Fruit fly (Drosophila melanogaster): ENCODE measurements around the gene Ilp6.
A peak's percentile ranks its signal among the peaks of the same experiment; 100 is the strongest.

Ilp6 gene

dm6 chrX:2286985-2287384 is 47.5 kb downstream of the Ilp6 start:
- TF ChIP-seq CG6276 (GFP tag; optimal IDR thresholded peaks at IDR 0.05) (peak; percentile 18), CG15336 (GFP tag; IDR thresholded peaks at IDR 0.05) (peak; percentile 31; the same call in 1 of the 2 replicates), CG6163 (GFP tag; IDR thresholded peaks at IDR 0.05) (peak; percentile 48; the same call in 2 of the 3 replicates), ss (GFP tag; optimal IDR thresholded peaks at IDR 0.05) (peak in 1 of 2 experiments; percentile 8), eg (GFP tag; IDR thresholded peaks at IDR 0.05) (peak; percentile 52; the same call in 2 of the 3 replicates), CG8119 (GFP tag; IDR thresholded peaks at IDR 0.05) (0 out of 3 replicates have a peak, but pooled peaks have one; percentile 42), fkh (GFP tag; optimal IDR thresholded peaks at IDR 0.05) (no peak), CG7368 (GFP tag; optimal IDR thresholded peaks at IDR 0.05) (no peak)

DNA sequence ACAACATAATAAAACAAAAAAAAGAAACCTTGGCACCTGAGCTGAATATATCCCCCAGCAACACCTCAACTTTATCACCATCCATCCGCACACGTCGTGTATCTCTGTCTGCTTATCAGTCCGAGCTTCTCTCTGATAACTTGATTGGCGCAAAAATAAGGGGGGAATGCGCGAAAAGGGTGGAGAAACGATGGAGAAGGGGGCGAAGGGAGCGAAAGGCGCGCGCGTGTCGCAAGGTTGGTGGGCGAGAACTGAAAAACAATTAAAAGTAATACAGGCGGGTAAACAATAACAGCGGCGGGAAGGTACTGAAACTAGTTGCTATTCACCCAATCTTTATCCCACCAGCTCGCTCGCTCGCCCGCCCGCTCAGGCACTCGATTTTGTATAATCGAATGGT is 48.2 kb downstream of the Ilp6 start:
- TF ChIP-seq dac (GFP tag; optimal IDR thresholded peaks at IDR 0.05), result no peak
- TF ChIP-seq CG6276 (GFP tag; optimal IDR thresholded peaks at IDR 0.05), result no peak
- TF ChIP-seq Hr4 (GFP tag; optimal IDR thresholded peaks at IDR 0.05), result no peak
- TF ChIP-seq CG9139 (GFP tag; optimal IDR thresholded peaks at IDR 0.05), result no peak
- no peak for TF ChIP-seq Eip93F (GFP tag; optimal IDR thresholded peaks at IDR 0.05)
- TF ChIP-seq Eip78C (GFP tag), result peak; percentile 52
- TF ChIP-seq CG8119 (GFP tag; IDR thresholded peaks at IDR 0.05), result no peak
- TF ChIP-seq vri (GFP tag; optimal IDR thresholded peaks at IDR 0.05), result peak; percentile 19
- TF ChIP-seq CG32006 (GFP tag; optimal IDR thresholded peaks at IDR 0.05), result no peak
- no peak for TF ChIP-seq CG15336 (GFP tag; IDR thresholded peaks at IDR 0.05)
- no peak for TF ChIP-seq CG6792 (GFP tag; optimal IDR thresholded peaks at IDR 0.05)
- TF ChIP-seq net (GFP tag; optimal IDR thresholded peaks at IDR 0.05), result no peak
- TF ChIP-seq cyc (GFP tag; optimal IDR thresholded peaks at IDR 0.05), result no peak
- TF ChIP-seq Met (GFP tag; optimal IDR thresholded peaks at IDR 0.05), result no peak
- TF ChIP-seq Hr38 (GFP tag; optimal IDR thresholded peaks at IDR 0.05), result no peak
- TF ChIP-seq Ets96B (tag; optimal IDR thresholded peaks at IDR 0.05), result no peak
- no peak for TF ChIP-seq CG4318 (GFP tag; optimal IDR thresholded peaks at IDR 0.05)
- no peak for TF ChIP-seq CG6163 (GFP tag; IDR thresholded peaks at IDR 0.05)
- TF ChIP-seq Smox (GFP tag; optimal IDR thresholded peaks at IDR 0.05), result no peak
- TF ChIP-seq Hr39 (GFP tag; optimal IDR thresholded peaks at IDR 0.05), result no peak
- peak; percentile 38 for TF ChIP-seq fkh (GFP tag; optimal IDR thresholded peaks at IDR 0.05)
- no peak for TF ChIP-seq lz (GFP tag; optimal IDR thresholded peaks at IDR 0.05)
- no peak for TF ChIP-seq CG10669 (GFP tag; optimal IDR thresholded peaks at IDR 0.05)

dm6 chrX:2283470-2283869 is 51.0 kb downstream of the Ilp6 start:
- TF ChIP-seq CG6792 (GFP tag; optimal IDR thresholded peaks at IDR 0.05), result peak; percentile 17
- TF ChIP-seq Met (GFP tag; optimal IDR thresholded peaks at IDR 0.05), result no peak
- peak; percentile 0 for TF ChIP-seq CG6276 (GFP tag; optimal IDR thresholded peaks at IDR 0.05)
- no peak for TF ChIP-seq Smox (GFP tag; optimal IDR thresholded peaks at IDR 0.05)
- TF ChIP-seq CG15336 (GFP tag; IDR thresholded peaks at IDR 0.05), result no peak
- no peak for TF ChIP-seq CG11762 (GFP tag; optimal IDR thresholded peaks at IDR 0.05; ENCODE audit: insufficient read depth)
- TF ChIP-seq CG10669 (GFP tag; optimal IDR thresholded peaks at IDR 0.05), result no peak
- no peak for TF ChIP-seq CG31627 (GFP tag; optimal IDR thresholded peaks at IDR 0.05)
- TF ChIP-seq Sox102F (GFP tag; optimal IDR thresholded peaks at IDR 0.05), result no peak
- TF ChIP-seq Sox15 (GFP tag; optimal IDR thresholded peaks at IDR 0.05), result no peak
- TF ChIP-seq dac (GFP tag; optimal IDR thresholded peaks at IDR 0.05), result no peak
- TF ChIP-seq Hr4 (GFP tag; optimal IDR thresholded peaks at IDR 0.05), result no peak
- no peak for TF ChIP-seq OdsH (GFP tag; optimal IDR thresholded peaks at IDR 0.05)
- TF ChIP-seq Eip75B (GFP tag; optimal IDR thresholded peaks at IDR 0.05), result no peak
- TF ChIP-seq CG1621 (tag; optimal IDR thresholded peaks at IDR 0.05), result no peak
- TF ChIP-seq CG7368 (GFP tag; optimal IDR thresholded peaks at IDR 0.05), result no peak
- TF ChIP-seq CG3032 (tag; optimal IDR thresholded peaks at IDR 0.05), result no peak
- peak; percentile 1 for TF ChIP-seq CG3919 (GFP tag; optimal IDR thresholded peaks at IDR 0.05)
- peak; percentile 54; the same call in 1 of the 3 replicates for TF ChIP-seq CG8119 (GFP tag; IDR thresholded peaks at IDR 0.05)
- no peak for TF ChIP-seq Sox14 (GFP tag; optimal IDR thresholded peaks at IDR 0.05)
- TF ChIP-seq acj6 (GFP tag; optimal IDR thresholded peaks at IDR 0.05), result no peak
- no peak for TF ChIP-seq spab (GFP tag; optimal IDR thresholded peaks at IDR 0.05)
- peak; percentile 95 for TF ChIP-seq Blimp-1 (GFP tag; optimal IDR thresholded peaks at IDR 0.05)
- peak; percentile 15 for TF ChIP-seq CG34406 (GFP tag; optimal IDR thresholded peaks at IDR 0.05)
- no peak for TF ChIP-seq dsx (GFP tag; optimal IDR thresholded peaks at IDR 0.05; ENCODE audit: poor library complexity, severe bottlenecking)
- peak; percentile 14 for TF ChIP-seq achi (GFP tag; optimal IDR thresholded peaks at IDR 0.05)
- TF ChIP-seq topi (GFP tag; optimal IDR thresholded peaks at IDR 0.05), result no peak
- TF ChIP-seq ss (GFP tag; optimal IDR thresholded peaks at IDR 0.05), result peak; percentile 17 to 32
- TF ChIP-seq fd85E (GFP tag; optimal IDR thresholded peaks at IDR 0.05), result no peak
- peak; percentile 10 for TF ChIP-seq Eip78C (GFP tag)
- TF ChIP-seq salr (GFP tag; optimal IDR thresholded peaks at IDR 0.05), result no peak
- TF ChIP-seq CG10631 (GFP tag; optimal IDR thresholded peaks at IDR 0.05), result no peak
- TF ChIP-seq Ets96B (tag; optimal IDR thresholded peaks at IDR 0.05), result no peak
- TF ChIP-seq CG32006 (GFP tag; optimal IDR thresholded peaks at IDR 0.05), result no peak
- no peak for TF ChIP-seq lz (GFP tag; optimal IDR thresholded peaks at IDR 0.05)
